Worm (Caenorhabditis elegans) whole organism, L2 larva: ENCODE results near the gene B0554.5.
A peak's percentile ranks its signal among the peaks of the same experiment; 100 is the strongest.

Experiments used
- F13H6.1 ChIP-seq: sonication (generic microtip); optimal IDR thresholded peaks from 2 replicates; lab custom pipeline; 2016; ENCODE audit warnings: missing genetic modification characterization, missing compliant biosample characterization
- R02D3.7 ChIP-seq: fragments of 150-350 bp; optimal IDR thresholded peaks from 2 replicates; lab custom pipeline; 2014; ENCODE audit warnings: missing biosample characterization, missing genetic modification characterization
- Y55F3AM.14 ChIP-seq: fragments of 200-800 bp; sonication (Bioruptor generic); optimal IDR thresholded peaks from 2 replicates; lab custom pipeline; 2018; ENCODE audit warnings: mild to moderate bottlenecking, missing genetic modification characterization, missing compliant biosample characterization
- alr-1 ChIP-seq: fragments of 150-350 bp; optimal IDR thresholded peaks from 2 replicates; lab custom pipeline; 2014; ENCODE audit warnings: missing biosample characterization, missing genetic modification characterization
- blmp-1 ChIP-seq: sonication (generic microtip); optimal IDR thresholded peaks from 2 replicates; lab custom pipeline; 2017; ENCODE audit warnings: missing genetic modification characterization, mild to moderate bottlenecking, missing compliant biosample characterization, antibody characterized with exemption, moderate library complexity; ENCODE audit not compliant: insufficient read depth
- ceh-16 ChIP-seq: fragments of 150-350 bp; optimal IDR thresholded peaks from 2 replicates; lab custom pipeline; 2014; ENCODE audit warnings: missing biosample characterization, missing genetic modification characterization
- ceh-82 ChIP-seq: fragments of 150-350 bp; optimal IDR thresholded peaks from 2 replicates; lab custom pipeline; 2014; ENCODE audit warnings: missing biosample characterization, missing genetic modification characterization
- crh-2 ChIP-seq: sonication (generic microtip); optimal IDR thresholded peaks from 2 replicates; lab custom pipeline; 2017; ENCODE audit warnings: missing biosample characterization, missing genetic modification characterization
- dmd-4 ChIP-seq: sonication (generic microtip); optimal IDR thresholded peaks from 2 replicates; lab custom pipeline; 2017; ENCODE audit warnings: missing biosample characterization, missing genetic modification characterization
- egl-27 ChIP-seq: sonication (generic microtip); optimal IDR thresholded peaks from 3 replicates; lab custom pipeline; 2017; ENCODE audit warnings: missing biosample characterization, missing genetic modification reagents, missing genetic modification characterization
- elt-1 ChIP-seq: fragments of 150-350 bp; optimal IDR thresholded peaks from 2 replicates; lab custom pipeline; 2014; ENCODE audit warnings: missing biosample characterization, missing genetic modification characterization
- elt-3 ChIP-seq: sonication (generic microtip); optimal IDR thresholded peaks from 2 replicates; lab custom pipeline; 2017; ENCODE audit warnings: missing biosample characterization, missing genetic modification characterization
- fos-1 ChIP-seq: fragments of 150-350 bp; optimal IDR thresholded peaks from 2 replicates; lab custom pipeline; 2014; ENCODE audit warnings: missing biosample characterization, missing genetic modification characterization
- gmeb-1 ChIP-seq: fragments of 150-350 bp; optimal IDR thresholded peaks from 2 replicates; lab custom pipeline; 2014; ENCODE audit warnings: missing biosample characterization, missing genetic modification characterization
- lin-11 ChIP-seq: fragments of 150-350 bp; sonication (generic microtip); optimal IDR thresholded peaks from 2 replicates; lab custom pipeline; 2014; ENCODE audit warnings: missing biosample characterization, missing genetic modification characterization, inconsistent platforms, mixed read lengths
- lsy-2 ChIP-seq, 2 experiments: fragments of 150-350 bp in 1 of 2; sonication (generic microtip) in 1 of 2; optimal IDR thresholded peaks; 2 replicates each; lab custom pipeline; 2014 to 2017; ENCODE audit warnings: missing biosample characterization in 2 of 2, missing genetic modification characterization in 2 of 2
- mab-5 ChIP-seq: fragments of 150-350 bp; optimal IDR thresholded peaks from 2 replicates; lab custom pipeline; 2014; ENCODE audit warnings: missing biosample characterization, missing genetic modification characterization
- mbf-1 ChIP-seq: sonication (generic microtip); optimal IDR thresholded peaks from 2 replicates; lab custom pipeline; 2017; ENCODE audit warnings: missing biosample characterization, missing genetic modification characterization
- mdl-1 ChIP-seq, 2 experiments: fragments of 150-350 bp in 1 of 2; sonication (generic microtip) in 1 of 2; optimal IDR thresholded peaks; 2 replicates each; lab custom pipeline; 2017; ENCODE audit warnings: missing biosample characterization in 2 of 2, missing genetic modification characterization in 2 of 2
- nhr-10 ChIP-seq: sonication (generic microtip); optimal IDR thresholded peaks from 2 replicates; lab custom pipeline; 2017; ENCODE audit warnings: missing biosample characterization, missing genetic modification characterization
- nhr-12 ChIP-seq: fragments of 150-350 bp; optimal IDR thresholded peaks from 2 replicates; lab custom pipeline; 2014; ENCODE audit warnings: missing biosample characterization, missing genetic modification characterization
- nhr-129 ChIP-seq: fragments of 150-350 bp; optimal IDR thresholded peaks from 2 replicates; lab custom pipeline; 2014; ENCODE audit warnings: missing biosample characterization, missing genetic modification characterization
- nhr-6 ChIP-seq: fragments of 150-350 bp; optimal IDR thresholded peaks from 2 replicates; lab custom pipeline; 2014; ENCODE audit warnings: missing biosample characterization, missing genetic modification characterization
- peb-1 ChIP-seq: fragments of 150-350 bp; optimal IDR thresholded peaks from 2 replicates; lab custom pipeline; 2014; ENCODE audit warnings: missing biosample characterization, missing genetic modification characterization
- sem-4 ChIP-seq: fragments of 150-350 bp; optimal IDR thresholded peaks from 2 replicates; lab custom pipeline; 2014; ENCODE audit warnings: missing biosample characterization, missing genetic modification reagents, missing genetic modification characterization
- skn-1 ChIP-seq: sonication (generic microtip); optimal IDR thresholded peaks from 2 replicates; lab custom pipeline; 2017; ENCODE audit warnings: missing biosample characterization, missing genetic modification characterization
- sma-9 ChIP-seq, 2 experiments: fragments of 150-350 bp in 1 of 2; sonication (generic microtip) in 1 of 2; optimal IDR thresholded peaks; 2 replicates each; lab custom pipeline; 2014 to 2016; ENCODE audit warnings: missing genetic modification characterization in 2 of 2, mild to moderate bottlenecking in 1 of 2, missing biosample characterization in 1 of 2, missing compliant biosample characterization in 1 of 2, missing genetic modification reagents in 1 of 2, moderate library complexity in 1 of 2
- snpc-4 ChIP-seq: fragments of 150-350 bp; optimal IDR thresholded peaks from 2 replicates; lab custom pipeline; 2014; ENCODE audit warnings: missing biosample characterization, missing genetic modification characterization
- unc-62 ChIP-seq: fragments of 150-350 bp; optimal IDR thresholded peaks from 2 replicates; lab custom pipeline; 2014; ENCODE audit warnings: missing biosample characterization, missing genetic modification reagents, missing genetic modification characterization
- zag-1 ChIP-seq: fragments of 150-350 bp; optimal IDR thresholded peaks from 2 replicates; lab custom pipeline; 2014; ENCODE audit warnings: missing biosample characterization, missing genetic modification characterization
- ztf-4 ChIP-seq: fragments of 150-350 bp; optimal IDR thresholded peaks from 2 replicates; lab custom pipeline; 2014; ENCODE audit warnings: missing biosample characterization, missing genetic modification characterization

Gene B0554.5

DNA sequence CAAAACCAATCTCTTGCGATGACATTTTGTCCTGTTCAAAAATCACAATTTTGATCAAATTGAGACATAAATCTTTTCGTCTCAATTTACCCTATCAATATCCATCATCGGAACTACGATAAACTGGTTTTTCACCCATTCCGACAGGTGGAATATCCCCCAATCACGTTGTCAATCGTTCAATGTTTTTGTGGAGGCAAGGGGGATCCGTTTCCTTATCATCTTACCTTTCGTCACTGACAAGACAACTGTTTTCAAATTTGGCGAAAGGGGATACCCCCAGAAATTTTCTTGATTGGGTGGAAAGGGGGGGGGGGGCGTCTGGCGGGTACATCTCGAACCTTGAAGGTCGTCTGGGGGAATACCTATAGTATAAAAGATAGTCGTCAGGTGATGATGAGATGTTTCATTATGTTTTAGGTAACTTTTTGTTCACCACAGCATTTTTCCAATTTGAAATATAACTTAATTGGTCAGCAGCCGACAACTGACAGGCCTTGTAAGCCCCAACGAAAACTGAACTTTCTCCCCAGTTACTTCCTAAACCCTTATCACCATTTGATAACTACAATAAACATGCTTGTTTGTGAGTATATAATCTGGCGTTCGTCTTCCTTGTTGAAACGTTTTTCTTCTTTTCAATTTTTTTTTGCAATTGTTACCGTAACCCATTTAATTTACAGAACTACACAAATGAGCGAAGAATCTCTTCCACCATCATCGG lies 42.9 kb upstream of the B0554.5 start, which contains the start of gene ZK6.8 (continued):
- no peak for TF ChIP-seq F13H6.1 (tag; lab: Kevin White, UChicago)
- TF ChIP-seq nhr-6 (tag; lab: Kevin White, UChicago), result no peak
- no peak for TF ChIP-seq dmd-4
- no peak for TF ChIP-seq nhr-10 (tag; lab: Kevin White, UChicago)
- TF ChIP-seq mab-5 (tag; lab: Kevin White, UChicago), result peak; percentile 26
- TF ChIP-seq zag-1 (tag; lab: Kevin White, UChicago), result no peak
- no peak for TF ChIP-seq ztf-4 (tag; lab: Kevin White, UChicago)
- TF ChIP-seq nhr-12 (tag; lab: Kevin White, UChicago), result no peak
- TF ChIP-seq nhr-129 (tag; lab: Kevin White, UChicago), result peak; percentile 22
- TF ChIP-seq unc-62 (GFP tag; lab: Kevin White, UChicago), result no peak

DNA sequence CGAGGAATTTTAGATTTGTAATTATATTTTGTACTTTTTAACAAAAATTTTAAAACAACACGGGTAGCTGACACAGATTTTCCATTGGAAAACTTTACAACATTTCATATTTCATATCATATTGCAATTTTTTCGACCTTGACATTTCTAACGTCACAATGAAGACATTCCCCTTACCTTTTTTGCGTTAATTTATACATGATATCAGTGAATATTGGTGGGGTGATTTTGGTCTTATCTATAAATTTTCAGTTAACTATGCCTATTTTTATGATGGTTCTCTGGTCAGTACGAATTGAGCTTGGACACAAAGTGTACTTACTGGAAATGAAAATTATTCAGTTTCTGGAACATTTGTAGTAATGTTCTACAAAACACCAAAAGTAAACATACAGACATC lies 39.7 kb upstream of the B0554.5 start:
- peak; percentile 36 for TF ChIP-seq crh-2 (tag; lab: Kevin White, UChicago)
- no peak for TF ChIP-seq snpc-4 (tag; lab: Kevin White, UChicago)
- peak; percentile 52 for TF ChIP-seq fos-1
- TF ChIP-seq mbf-1 (tag; lab: Kevin White, UChicago), result no peak
- no peak for TF ChIP-seq ztf-4 (tag; lab: Kevin White, UChicago)
- TF ChIP-seq, all 48 proteins: peak for 2

DNA sequence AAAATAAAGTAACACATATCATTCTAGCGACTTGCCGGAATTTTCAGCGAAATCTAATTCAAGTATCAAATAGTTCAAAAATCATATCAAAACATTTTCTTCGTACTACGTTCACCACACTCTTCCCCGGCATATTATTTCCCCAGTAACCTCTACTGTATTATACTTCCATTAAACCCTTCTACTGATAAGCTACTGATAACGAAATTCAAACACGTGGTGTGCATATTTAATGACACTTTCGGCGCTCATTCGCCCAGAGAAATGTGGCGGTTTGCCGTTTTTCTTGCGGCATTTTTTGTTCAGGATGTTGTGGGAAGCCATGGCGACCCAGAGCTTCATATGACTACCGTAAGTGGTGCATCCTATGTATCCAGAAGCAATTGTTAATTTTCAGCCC lies 38.8 kb upstream of the B0554.5 start, which contains the start of gene lipl-5:
lipl-5 (plus strand) TSS at position 259 of the 400 bp plus-strand sequence.
- TF ChIP-seq lin-11, result no peak
- no peak for TF ChIP-seq mbf-1 (tag; lab: Kevin White, UChicago)
- peak; percentile 52 for TF ChIP-seq fos-1
- no peak for TF ChIP-seq nhr-10 (tag; lab: Kevin White, UChicago)
- peak; percentile 52 for TF ChIP-seq sma-9 (GFP tag; optimal IDR thresholded peaks at IDR 0.05; lab: Kevin White, UChicago)
- TF ChIP-seq sma-9 (tag; optimal IDR thresholded peaks at IDR 0.05; lab: Kevin White, UChicago), result no peak
- no peak for TF ChIP-seq mdl-1 (tag; optimal IDR thresholded peaks at IDR 0.05; lab: Kevin White, UChicago)
- no peak for TF ChIP-seq alr-1
- TF ChIP-seq gmeb-1, result peak; percentile 8
- TF ChIP-seq crh-2 (tag; lab: Kevin White, UChicago), result peak; percentile 50
- TF ChIP-seq blmp-1 (tag; lab: Kevin White, UChicago), result no peak
- no peak for TF ChIP-seq sem-4 (tag; lab: Kevin White, UChicago)
- no peak for TF ChIP-seq elt-1 (tag; lab: Kevin White, UChicago)
- no peak for TF ChIP-seq egl-27 (tag; lab: Kevin White, UChicago)
- TF ChIP-seq, all 48 proteins: peak for 4

DNA sequence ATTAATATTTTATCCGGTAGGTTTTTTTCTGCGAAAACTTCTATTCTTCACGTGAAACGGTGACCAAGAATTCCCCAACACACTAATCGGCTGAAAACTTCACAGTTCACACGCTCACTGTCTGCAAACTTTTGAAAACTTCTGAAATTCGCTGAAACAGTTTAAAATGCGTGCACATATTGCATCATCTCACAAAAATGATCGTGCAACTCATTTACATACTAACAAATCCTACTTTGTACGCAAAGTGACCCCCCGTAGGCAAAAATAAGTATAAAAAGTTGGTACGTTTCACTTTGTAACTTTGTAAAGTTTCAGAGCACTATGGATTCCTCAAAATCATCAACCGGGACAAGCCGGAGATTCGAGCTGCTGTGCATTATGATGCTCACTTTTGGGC lies 35.8 kb upstream of the B0554.5 start, which contains the start of gene ZK6.6:
ZK6.6 (plus strand) TSS at position 301 of the 400 bp plus-strand sequence.
- TF ChIP-seq peb-1 (no peak), fos-1 (no peak), snpc-4 (tag; lab: Kevin White, UChicago) (no peak)

- TF ChIP-seq lsy-2 (tag; optimal IDR thresholded peaks at IDR 0.05; lab: Kevin White, UChicago) (no peak), elt-1 (tag; lab: Kevin White, UChicago) (no peak)
Observed at ce11 chrV:392199-392678, 32.0 kb upstream of the B0554.5 start, which contains the start of gene nhr-254. nhr-254 (plus strand) TSS chrV:392628.

- TF ChIP-seq zag-1 (tag; lab: Kevin White, UChicago) (no peak), nhr-129 (tag; lab: Kevin White, UChicago) (no peak), peb-1 (no peak), nhr-6 (tag; lab: Kevin White, UChicago) (no peak), ceh-82 (no peak), elt-3 (no peak), skn-1 (no peak), elt-1 (tag; lab: Kevin White, UChicago) (no peak), Y55F3AM.14 (GFP tag; lab: Kevin White, UChicago) (no peak), ztf-4 (tag; lab: Kevin White, UChicago) (no peak), sem-4 (tag; lab: Kevin White, UChicago) (no peak), R02D3.7 (tag; lab: Kevin White, UChicago) (no peak), ceh-16 (tag; lab: Kevin White, UChicago) (no peak), mdl-1 (tag; optimal IDR thresholded peaks at IDR 0.05; lab: Kevin White, UChicago) (no peak)
Observed at ce11 chrV:396309-396708, 27.9 kb upstream of the B0554.5 start, which contains the start of gene nhr-253. nhr-253 (plus strand) TSS chrV:396593.
